Fruit fly (Drosophila melanogaster): ENCODE data around the gene Cpr35B.

DNA sequence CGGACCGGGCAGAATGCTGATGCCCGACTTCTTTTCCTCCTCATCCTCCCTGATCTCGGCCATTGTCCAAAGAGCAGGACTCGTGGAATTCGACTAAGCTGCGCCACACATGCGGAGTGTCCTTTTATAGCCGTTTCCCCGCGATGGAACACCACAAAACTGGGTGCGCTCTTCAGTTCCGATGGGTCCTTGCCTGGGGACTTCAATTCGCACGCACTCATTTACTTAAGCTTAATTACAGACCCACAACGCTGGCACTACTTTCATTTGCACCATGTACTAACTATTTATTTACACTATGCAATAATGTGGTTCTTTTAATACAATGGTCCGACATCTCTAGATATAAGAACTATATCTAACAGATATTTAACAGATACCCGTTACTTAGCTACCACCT lies 43.9 kb downstream of the Cpr35B start, which contains the start of gene ppk:
- TF ChIP-seq CG8319 (GFP tag; optimal IDR thresholded peaks at IDR 0.05): no peak
- TF ChIP-seq Gug (GFP tag; IDR thresholded peaks at IDR 0.05): no peak
- no peak for TF ChIP-seq Eip78C (GFP tag)
- TF ChIP-seq CG1621 (tag; optimal IDR thresholded peaks at IDR 0.05): no peak
- no peak for TF ChIP-seq CG16779 (tag; optimal IDR thresholded peaks at IDR 0.05)
- TF ChIP-seq CG3919 (GFP tag; optimal IDR thresholded peaks at IDR 0.05): no peak

All from whole organism, prepupa.